Worm (Caenorhabditis elegans) whole organism, L4 larva: ENCODE data around the gene R05F9.7.

Source experiments
- D1046.2 ChIP-seq: fragments of 200-800 bp; sonication (Bioruptor generic); IDR thresholded peaks from 2 replicates; pipeline ENCODE4 v1.3.6; 2022; ENCODE audit warnings: missing genetic modification characterization, missing compliant biosample characterization
- F26F4.8 ChIP-seq: fragments of 200-800 bp; sonication (Bioruptor generic); conservative IDR thresholded peaks from 2 replicates; pipeline ENCODE4 v1.3.6; 2022; ENCODE audit warnings: missing genetic modification characterization, missing compliant biosample characterization
- F49E8.2 ChIP-seq: sonication (generic microtip); optimal IDR thresholded peaks from 2 replicates; lab custom pipeline; 2016; ENCODE audit warnings: missing compliant biosample characterization, mild to moderate bottlenecking, missing genetic modification characterization, borderline replicate concordance
- T20F7.1 ChIP-seq: fragments of 200-800 bp; sonication (Bioruptor generic); optimal IDR thresholded peaks from 2 replicates; lab custom pipeline; 2018; ENCODE audit warnings: mild to moderate bottlenecking, missing genetic modification characterization, missing compliant biosample characterization
- Y5F2A.4 ChIP-seq: fragments of 200-800 bp; sonication (Bioruptor generic); optimal IDR thresholded peaks from 2 replicates; lab custom pipeline; 2018; ENCODE audit warnings: mild to moderate bottlenecking, missing genetic modification characterization, missing compliant biosample characterization
- aha-1 ChIP-seq: fragments of 150-350 bp; peaks from one replicate; lab custom pipeline; 2014; ENCODE audit warnings: missing biosample characterization, missing genetic modification characterization
- aly-2 ChIP-seq: sonication (generic microtip); optimal IDR thresholded peaks from 2 replicates; lab custom pipeline; 2018; ENCODE audit warnings: missing biosample characterization, missing genetic modification characterization
- ama-1 ChIP-seq: fragments of 150-350 bp; optimal IDR thresholded peaks from 2 replicates; lab custom pipeline; 2014; ENCODE audit warnings: inconsistent platforms, mixed read lengths
- ceh-20 ChIP-seq: fragments of 200-800 bp; sonication (Bioruptor generic); IDR thresholded peaks from 2 replicates; pipeline ENCODE4 v1.3.6; 2022; ENCODE audit warnings: missing genetic modification reagents, missing genetic modification characterization, missing compliant biosample characterization
- ceh-44 ChIP-seq: fragments of 200-800 bp; sonication (Bioruptor generic); IDR thresholded peaks from 2 replicates; pipeline ENCODE4 v1.3.6; 2022; ENCODE audit warnings: missing genetic modification reagents, missing genetic modification characterization, missing compliant biosample characterization
- ceh-62 ChIP-seq: sonication (generic microtip); optimal IDR thresholded peaks from 2 replicates; lab custom pipeline; 2017; ENCODE audit warnings: missing biosample characterization, missing genetic modification characterization
- ces-1 ChIP-seq: fragments of 150-350 bp; sonication (generic microtip); optimal IDR thresholded peaks from 4 replicates; lab custom pipeline; 2014; ENCODE audit warnings: missing biosample characterization, missing genetic modification reagents, missing genetic modification characterization
- ctbp-1 ChIP-seq: fragments of 200-800 bp; sonication (Bioruptor generic); IDR thresholded peaks from 2 replicates; pipeline ENCODE4 v1.3.6; 2022; ENCODE audit warnings: missing genetic modification reagents, missing genetic modification characterization, missing compliant biosample characterization
- daf-12 ChIP-seq: fragments of 150-350 bp; optimal IDR thresholded peaks from 2 replicates; lab custom pipeline; 2014; ENCODE audit warnings: missing biosample characterization, missing genetic modification reagents, missing genetic modification characterization
- daf-16 ChIP-seq, 3 experiments: sonication (generic microtip); optimal IDR thresholded peaks; 2 replicates each; lab custom pipeline; 2016 to 2017; ENCODE audit warnings: missing genetic modification characterization in 3 of 3, missing genetic modification reagents in 3 of 3, mild to moderate bottlenecking in 2 of 3, missing compliant biosample characterization in 2 of 3, missing biosample characterization in 1 of 3, moderate library complexity in 1 of 3
- dmd-6 ChIP-seq: fragments of 200-800 bp; sonication (Bioruptor generic); IDR thresholded peaks from 2 replicates; pipeline ENCODE4 v1.3.6; 2022; ENCODE audit warnings: missing genetic modification reagents, missing genetic modification characterization, missing compliant biosample characterization
- dmd-8 ChIP-seq: fragments of 200-800 bp; sonication (Bioruptor generic); IDR thresholded peaks from 2 replicates; pipeline ENCODE4 v1.3.6; 2022; ENCODE audit warnings: missing genetic modification characterization, missing compliant biosample characterization
- dpl-1 ChIP-seq: fragments of 150-350 bp; optimal IDR thresholded peaks from 2 replicates; lab custom pipeline; 2014; ENCODE audit warnings: missing biosample characterization, missing genetic modification reagents, missing genetic modification characterization
- dve-1 ChIP-seq: sonication (generic microtip); optimal IDR thresholded peaks from 2 replicates; lab custom pipeline; 2017; ENCODE audit warnings: antibody characterized with exemption, mild to moderate bottlenecking, missing genetic modification characterization, missing compliant biosample characterization; ENCODE audit not compliant: insufficient read depth
- hlh-11 ChIP-seq: fragments of 200-800 bp; sonication (Bioruptor generic); optimal IDR thresholded peaks from 2 replicates; lab custom pipeline; 2018; ENCODE audit warnings: mild to moderate bottlenecking, missing genetic modification characterization, missing compliant biosample characterization
- hlh-30 ChIP-seq: sonication (generic microtip); optimal IDR thresholded peaks from 2 replicates; lab custom pipeline; 2017; ENCODE audit warnings: antibody characterized with exemption, mild to moderate bottlenecking, missing genetic modification characterization, missing compliant biosample characterization; ENCODE audit not compliant: insufficient read depth
- hmg-1.1 ChIP-seq: fragments of 200-800 bp; sonication (Bioruptor generic); IDR thresholded peaks from 2 replicates; pipeline ENCODE4 v1.3.6; 2022; ENCODE audit warnings: missing genetic modification reagents, missing genetic modification characterization, missing compliant biosample characterization
- lin-13 ChIP-seq: fragments of 150-350 bp; optimal IDR thresholded peaks from 2 replicates; lab custom pipeline; 2014; ENCODE audit warnings: missing biosample characterization, missing genetic modification reagents, missing genetic modification characterization
- lin-39 ChIP-seq: fragments of 150-350 bp; optimal IDR thresholded peaks from 2 replicates; lab custom pipeline; 2014; ENCODE audit warnings: missing biosample characterization, missing genetic modification reagents, missing genetic modification characterization
- lsy-2 ChIP-seq, 2 experiments: fragments of 150-350 bp in 1 of 2; sonication (generic microtip) in 1 of 2; optimal IDR thresholded peaks; 2 replicates each; lab custom pipeline; 2014 to 2017; ENCODE audit warnings: missing biosample characterization in 2 of 2, missing genetic modification characterization in 2 of 2
- mdl-1 ChIP-seq, 2 experiments: fragments of 150-350 bp in 1 of 2; sonication (generic microtip) in 1 of 2; optimal IDR thresholded peaks; 2 replicates each; lab custom pipeline; 2014 to 2017; ENCODE audit warnings: missing biosample characterization in 2 of 2, missing genetic modification characterization in 2 of 2
- mdt-29 ChIP-seq: fragments of 200-800 bp; sonication (Bioruptor generic); IDR thresholded peaks from 2 replicates; pipeline ENCODE4 v1.3.6; 2022; ENCODE audit warnings: missing genetic modification reagents, missing genetic modification characterization, missing compliant biosample characterization
- mep-1 ChIP-seq: fragments of 150-350 bp; sonication (generic microtip); optimal IDR thresholded peaks from 3 replicates; lab custom pipeline; 2014; ENCODE audit warnings: missing biosample characterization, missing genetic modification characterization
- nhr-11 ChIP-seq: fragments of 150-350 bp; optimal IDR thresholded peaks from 2 replicates; lab custom pipeline; 2014; ENCODE audit warnings: missing biosample characterization, missing genetic modification characterization
- nhr-28 ChIP-seq: fragments of 150-350 bp; optimal IDR thresholded peaks from 2 replicates; lab custom pipeline; 2014; ENCODE audit warnings: missing biosample characterization, missing genetic modification characterization
- nhr-77 ChIP-seq: fragments of 150-350 bp; optimal IDR thresholded peaks from 2 replicates; lab custom pipeline; 2014; ENCODE audit warnings: missing biosample characterization, missing genetic modification characterization
- pha-4 ChIP-seq, 2 experiments: fragments of 150-350 bp in 1 of 2; fragments of 200-800 bp in 1 of 2; sonication (Bioruptor generic) in 1 of 2; IDR thresholded peaks in 1 of 2; optimal IDR thresholded peaks in 1 of 2; 2 replicates each; pipeline versions ENCODE4 v1.3.6 to Lab custom; 2014 to 2022; ENCODE audit warnings: missing genetic modification characterization in 2 of 2, missing genetic modification reagents in 2 of 2, missing biosample characterization in 1 of 2, missing compliant biosample characterization in 1 of 2
- rbr-2 ChIP-seq: sonication (generic microtip); optimal IDR thresholded peaks from 2 replicates; lab custom pipeline; 2016; ENCODE audit warnings: missing genotype, missing genetic modification characterization, missing compliant biosample characterization
- saeg-2 ChIP-seq: fragments of 200-800 bp; sonication (Bioruptor generic); IDR thresholded peaks from 2 replicates; pipeline ENCODE4 v1.3.6; 2022; ENCODE audit warnings: missing genetic modification reagents, missing genetic modification characterization, missing compliant biosample characterization
- set-16 ChIP-seq: fragments of 200-800 bp; sonication (Bioruptor generic); IDR thresholded peaks from 2 replicates; pipeline ENCODE4 v1.3.6; 2022; ENCODE audit warnings: missing genetic modification reagents, missing genetic modification characterization, missing compliant biosample characterization
- tag-97 ChIP-seq: fragments of 200-800 bp; sonication (Bioruptor generic); IDR thresholded peaks from 2 replicates; pipeline ENCODE4 v1.3.6; 2022; ENCODE audit warnings: missing genetic modification characterization, missing compliant biosample characterization
- unc-62 ChIP-seq, 3 experiments: fragments of 150-350 bp in 1 of 3; sonication (generic microtip); optimal IDR thresholded peaks in 2 of 3; peaks in 1 of 3; 1 replicate in 1 of 3; 2 replicates in 2 of 3; lab custom pipeline; 2014 to 2017; ENCODE audit warnings: missing biosample characterization in 3 of 3, missing genetic modification characterization in 3 of 3, missing genetic modification reagents in 3 of 3, missing genotype in 1 of 3
- zag-1 ChIP-seq: fragments of 150-350 bp; optimal IDR thresholded peaks from 2 replicates; lab custom pipeline; 2014; ENCODE audit warnings: missing biosample characterization, missing genetic modification characterization
- ztf-11 ChIP-seq: fragments of 150-350 bp; optimal IDR thresholded peaks from 2 replicates; lab custom pipeline; 2014; ENCODE audit warnings: missing biosample characterization, missing genetic modification characterization

R05F9.7 gene

ce11 chrII:4854761-4855160 is 31.3 kb upstream of the R05F9.7 start:
- TF ChIP-seq nhr-28 (tag; lab: Kevin White, UChicago) (peak; percentile 18), ceh-62 (tag; lab: Kevin White, UChicago) (no peak), daf-16 (GFP tag; optimal IDR thresholded peaks at IDR 0.05; lab: Kevin White, UChicago) (no peak), daf-16 (tag; optimal IDR thresholded peaks at IDR 0.05; lab: Kevin White, UChicago) (peak; percentile 11), ctbp-1 (GFP tag; lab: Robert Waterston, UW) (no peak), unc-62 (GFP tag; optimal IDR thresholded peaks at IDR 0.05 in 1 of 2; lab: Kevin White, UChicago) (peak in 1 of 2 experiments; percentile 60), unc-62 (tag; optimal IDR thresholded peaks at IDR 0.05; lab: Kevin White, UChicago) (no peak), F49E8.2 (tag; lab: Kevin White, UChicago) (no peak), ama-1 (no peak), lin-39 (tag; lab: Kevin White, UChicago) (no peak)

ce11 chrII:4855489-4855888 is 30.6 kb upstream of the R05F9.7 start:
- TF ChIP-seq ceh-20 (GFP tag; lab: Robert Waterston, UW) = no peak
- TF ChIP-seq F26F4.8 (GFP tag; lab: Robert Waterston, UW) = no peak
- no peak for TF ChIP-seq hmg-1.1 (GFP tag; lab: Robert Waterston, UW)
- TF ChIP-seq tag-97 (GFP tag; lab: Robert Waterston, UW) = 0 out of 2 replicates have a peak, but pooled peaks have one; percentile 75
- TF ChIP-seq nhr-77 (tag; lab: Kevin White, UChicago) = no peak
- TF ChIP-seq daf-12 = no peak
- no peak for TF ChIP-seq pha-4 (GFP tag; IDR thresholded peaks at IDR 0.05; lab: Robert Waterston, UW)
- TF ChIP-seq pha-4 (tag; optimal IDR thresholded peaks at IDR 0.05; lab: Kevin White, UChicago) = no peak
- TF ChIP-seq hlh-11 (tag; lab: Kevin White, UChicago) = no peak
- no peak for TF ChIP-seq zag-1 (tag; lab: Kevin White, UChicago)
- TF ChIP-seq ztf-11 (tag; lab: Kevin White, UChicago) = no peak
- TF ChIP-seq nhr-11 (tag; lab: Kevin White, UChicago) = no peak
- 0 out of 2 replicates have a peak, but pooled peaks have one; percentile 9 for TF ChIP-seq dmd-6 (GFP tag; lab: Robert Waterston, UW)
- peak; percentile 90 for TF ChIP-seq aha-1 (tag; lab: Kevin White, UChicago)
- TF ChIP-seq aly-2 (tag; lab: Kevin White, UChicago) = no peak
- no peak for TF ChIP-seq nhr-28 (tag; lab: Kevin White, UChicago)
- no peak for TF ChIP-seq saeg-2 (GFP tag; lab: Robert Waterston, UW)
- peak; percentile 48 for TF ChIP-seq ces-1 (GFP tag; lab: Kevin White, UChicago)
- no peak for TF ChIP-seq set-16 (GFP tag; lab: Robert Waterston, UW)
- TF ChIP-seq dpl-1 (GFP tag; lab: Kevin White, UChicago) = peak; percentile 13
- TF ChIP-seq ceh-44 (GFP tag; lab: Robert Waterston, UW) = no peak

- TF ChIP-seq T20F7.1 (peak; percentile 32), mep-1 (peak; percentile 11), lsy-2 (tag; optimal IDR thresholded peaks at IDR 0.05; lab: Kevin White, UChicago) (peak in 1 of 2 experiments; percentile 59), daf-16 (GFP tag; optimal IDR thresholded peaks at IDR 0.05; lab: Kevin White, UChicago) (no peak), daf-16 (tag; optimal IDR thresholded peaks at IDR 0.05; lab: Kevin White, UChicago) (peak; percentile 2), ces-1 (GFP tag; lab: Kevin White, UChicago) (no peak), D1046.2 (GFP tag; lab: Robert Waterston, UW) (no peak), dmd-8 (GFP tag; lab: Robert Waterston, UW) (no peak), aha-1 (tag; lab: Kevin White, UChicago) (peak; percentile 13), mdt-29 (GFP tag; lab: Robert Waterston, UW) (0 out of 2 replicates have a peak, but pooled peaks have one; percentile 58), dmd-6 (GFP tag; lab: Robert Waterston, UW) (peak; percentile 24; the same call in 1 of the 2 replicates), hlh-11 (tag; lab: Kevin White, UChicago) (peak; percentile 50), mdl-1 (tag; optimal IDR thresholded peaks at IDR 0.05; lab: Kevin White, UChicago) (peak in 1 of 2 experiments; percentile 36), hlh-30 (tag; lab: Kevin White, UChicago) (peak; percentile 89), pha-4 (GFP tag; IDR thresholded peaks at IDR 0.05; lab: Robert Waterston, UW) (no peak), pha-4 (tag; optimal IDR thresholded peaks at IDR 0.05; lab: Kevin White, UChicago) (no peak), dve-1 (tag; lab: Kevin White, UChicago) (peak; percentile 48), nhr-28 (tag; lab: Kevin White, UChicago) (peak; percentile 14), Y5F2A.4 (GFP tag; lab: Kevin White, UChicago) (no peak), rbr-2 (no peak), nhr-11 (tag; lab: Kevin White, UChicago) (peak; percentile 17), lin-13 (GFP tag; lab: Kevin White, UChicago) (peak; percentile 19)
Measured at ce11 chrII:4856113-4856512, 30.0 kb upstream of the R05F9.7 start.
